Worm (Caenorhabditis elegans): ENCODE data around the gene vab-2.

vab-2 gene

DNA sequence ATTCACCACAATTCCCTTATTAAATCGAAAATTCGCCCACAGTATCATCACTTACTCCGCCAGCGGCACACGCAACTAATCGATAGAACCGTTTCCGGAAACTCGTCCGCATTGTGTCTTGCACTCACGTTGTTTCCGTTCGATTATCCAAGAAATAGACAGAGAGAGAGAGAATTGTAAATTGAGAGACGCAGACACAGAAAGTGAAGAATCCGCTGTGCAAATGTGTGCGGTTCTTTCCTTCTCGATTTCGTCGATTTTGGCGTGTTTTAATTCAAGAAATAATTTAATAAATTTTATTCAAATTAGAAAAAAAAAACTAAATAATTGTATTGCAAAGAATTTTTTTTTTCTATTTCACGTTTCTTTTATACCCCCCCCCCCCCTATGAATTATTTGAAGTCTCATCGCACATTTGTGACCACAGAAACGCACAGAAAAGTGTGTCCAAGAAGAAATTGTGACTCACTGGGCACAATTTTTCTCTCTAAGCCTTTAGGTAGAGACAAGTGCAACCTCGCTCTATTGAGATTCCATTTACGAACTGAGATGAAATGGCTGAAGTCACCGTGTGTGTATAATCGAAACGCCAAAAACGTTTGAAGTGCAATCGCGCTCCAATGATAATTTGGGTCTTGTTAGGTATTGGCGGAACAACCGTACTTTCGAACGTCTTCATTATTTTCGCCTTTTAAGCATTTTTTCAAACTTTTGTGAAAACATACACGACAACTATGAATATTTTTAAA lies 27.8 kb downstream of the vab-2 start, which contains the start of gene nape-2:
Gene nape-2 (minus strand): TSS at position 271 of the 749 bp plus-strand sequence.
- TF ChIP-seq tbp1 (GFP tag; optimal IDR thresholded peaks at IDR 0.05) (no peak), let-526 (GFP tag; IDR thresholded peaks at IDR 0.05) (no peak), attf-5 (GFP tag; optimal IDR thresholded peaks at IDR 0.05) (peak; percentile 51), Y53G8AR.9 (GFP tag; conservative IDR thresholded peaks at IDR 0.05) (no peak), cebp-2 (GFP tag; IDR thresholded peaks at IDR 0.05) (no peak), mel-28 (tag; optimal IDR thresholded peaks at IDR 0.05; ENCODE audit: borderline replicate concordance) (no peak), mcd-1 (GFP tag; IDR thresholded peaks at IDR 0.05) (peak; percentile 52), atf-7 (tag; optimal IDR thresholded peaks at IDR 0.05) (no peak), hmg-1.2 (GFP tag; IDR thresholded peaks at IDR 0.05) (peak; percentile 93), nhr-80 (tag; optimal IDR thresholded peaks at IDR 0.05) (peak; percentile 44), ets-4 (GFP tag; optimal IDR thresholded peaks at IDR 0.05) (no peak), cebp-1 (GFP tag; IDR thresholded peaks at IDR 0.05) (no peak), cebp-1 (tag; optimal IDR thresholded peaks at IDR 0.05) (peak; percentile 19)

ce11 chrIV:3736244-3736643 lies 30.4 kb downstream of the vab-2 start:
- TF ChIP-seq madf-3 (GFP tag; IDR thresholded peaks at IDR 0.05), result 0 out of 2 replicates have a peak, but pooled peaks have one; percentile 17
- no peak for TF ChIP-seq F57A8.1 (GFP tag; optimal IDR thresholded peaks at IDR 0.05)
- peak; percentile 60; the same call in 1 of the 2 replicates for TF ChIP-seq zfh-2 (GFP tag; conservative IDR thresholded peaks at IDR 0.05)

- TF ChIP-seq nfya-2 (GFP tag; IDR thresholded peaks at IDR 0.05), result no peak
- TF ChIP-seq F22D6.2 (tag; optimal IDR thresholded peaks at IDR 0.05), result no peak
- no peak for TF ChIP-seq tbp1 (GFP tag; optimal IDR thresholded peaks at IDR 0.05)
- no peak for TF ChIP-seq let-526 (GFP tag; IDR thresholded peaks at IDR 0.05)
- TF ChIP-seq D2030.7 (GFP tag; IDR thresholded peaks at IDR 0.05), result no peak
- no peak for TF ChIP-seq nfya-1 (tag; optimal IDR thresholded peaks at IDR 0.05; ENCODE audit: borderline replicate concordance, insufficient read depth)
- TF ChIP-seq ztf-25 (GFP tag; IDR thresholded peaks at IDR 0.05), result no peak
- no peak for TF ChIP-seq ztf-26 (tag; optimal IDR thresholded peaks at IDR 0.05)
Measured at ce11 chrIV:3733287-3733686, 33.3 kb downstream of the vab-2 start.

DNA sequence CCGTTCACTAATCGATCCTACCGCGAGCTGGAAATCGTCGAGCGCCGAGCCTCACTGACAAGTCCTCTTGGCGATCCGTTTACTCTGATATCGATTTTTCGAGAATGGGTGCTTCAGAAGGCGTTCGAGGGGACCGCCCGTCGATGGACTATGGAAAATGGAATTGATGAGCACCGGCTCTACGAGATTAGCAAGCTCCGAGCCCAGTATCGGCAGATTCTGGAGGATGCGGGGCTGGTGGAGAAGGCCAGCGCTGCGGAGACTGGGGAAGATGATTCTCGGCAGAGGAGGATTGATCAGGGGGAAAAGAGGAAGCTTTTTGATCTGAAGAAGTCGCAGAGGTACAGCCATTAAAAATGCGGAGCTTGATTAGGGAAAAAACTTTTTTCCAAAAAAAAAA lies 35.2 kb downstream of the vab-2 start:
- no peak for TF ChIP-seq ztf-25 (GFP tag; IDR thresholded peaks at IDR 0.05)
- TF ChIP-seq lsl-1 (GFP tag; optimal IDR thresholded peaks at IDR 0.05), result no peak
- peak; percentile 20; the same call in 1 of the 2 replicates for TF ChIP-seq egrh-3 (GFP tag; IDR thresholded peaks at IDR 0.05)
- peak; percentile 81 for TF ChIP-seq zfh-2 (GFP tag; conservative IDR thresholded peaks at IDR 0.05)
- TF ChIP-seq nhr-120 (GFP tag; IDR thresholded peaks at IDR 0.05), result 0 out of 2 replicates have a peak, but pooled peaks have one; percentile 48

DNA sequence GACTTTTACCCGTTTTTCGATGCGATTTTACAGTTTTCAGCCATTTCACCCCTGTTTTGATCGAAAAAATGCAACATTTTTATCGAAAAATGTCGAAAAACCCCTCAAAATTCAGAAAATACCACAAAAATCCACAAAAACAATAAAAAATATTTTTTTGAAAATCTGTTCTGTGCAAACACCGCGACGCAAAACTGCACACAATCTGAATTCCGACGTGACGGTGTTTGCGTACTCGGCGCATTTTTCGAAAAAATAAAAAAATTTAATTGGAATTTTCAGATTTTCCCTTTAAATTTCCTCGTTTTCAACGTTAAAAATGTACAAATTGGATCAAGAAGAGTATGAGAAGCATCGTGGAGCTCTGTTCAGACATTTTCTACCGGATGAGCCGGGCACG lies 40.8 kb downstream of the vab-2 start, which contains the start of gene smgl-2:
Gene smgl-2 (plus strand): TSS at position 320 of the 400 bp plus-strand sequence.
- TF ChIP-seq ztf-3 (GFP tag; optimal IDR thresholded peaks at IDR 0.05) (no peak), lin-35 (GFP tag; optimal IDR thresholded peaks at IDR 0.05) (peak in 1 of 3 experiments; percentile 76), nhr-90 (tag; optimal IDR thresholded peaks at IDR 0.05) (no peak), efl-1 (GFP tag; optimal IDR thresholded peaks at IDR 0.05) (peak; percentile 36), tbp1 (GFP tag; optimal IDR thresholded peaks at IDR 0.05) (peak; percentile 40), ekl-4 (GFP tag; IDR thresholded peaks at IDR 0.05) (no peak), snpc-1.3 (tag; optimal IDR thresholded peaks at IDR 0.05; ENCODE audit: insufficient read depth) (peak; percentile 18), attf-5 (GFP tag; optimal IDR thresholded peaks at IDR 0.05) (peak; percentile 84), mcd-1 (GFP tag; IDR thresholded peaks at IDR 0.05) (peak; percentile 75), K11D2.4 (GFP tag; IDR thresholded peaks at IDR 0.05) (peak; percentile 52; the same call in 1 of the 2 replicates), F23B12.7 (tag; optimal IDR thresholded peaks at IDR 0.05; ENCODE audit: insufficient read depth) (peak; percentile 24), snpc-4 (GFP tag; optimal IDR thresholded peaks at IDR 0.05) (no peak), snpc-4 (tag; optimal IDR thresholded peaks at IDR 0.05) (peak in 2 of 4 experiments; percentile 40 to 48), akir-1 (GFP tag; optimal IDR thresholded peaks at IDR 0.05) (no peak), madf-8 (GFP tag; conservative IDR thresholded peaks at IDR 0.05) (no peak), lin-40 (tag; optimal IDR thresholded peaks at IDR 0.05) (peak; percentile 63), D2030.7 (GFP tag; IDR thresholded peaks at IDR 0.05) (peak; percentile 46; the same call in 1 of the 2 replicates), pbrm-1 (GFP tag; IDR thresholded peaks at IDR 0.05) (peak; percentile 68; the same call in 1 of the 2 replicates), lin-54 (GFP tag; optimal IDR thresholded peaks at IDR 0.05) (peak; percentile 78)
